Worm (Caenorhabditis elegans) whole organism, dauer: ENCODE data around the gene F22F4.9.

Experiments
- unc-62 ChIP-seq: sonication (generic microtip); optimal IDR thresholded peaks from 2 replicates; lab custom pipeline; 2017; ENCODE audit warnings: missing biosample characterization, missing genetic modification reagents, missing genetic modification characterization

The F22F4.9 gene

DNA sequence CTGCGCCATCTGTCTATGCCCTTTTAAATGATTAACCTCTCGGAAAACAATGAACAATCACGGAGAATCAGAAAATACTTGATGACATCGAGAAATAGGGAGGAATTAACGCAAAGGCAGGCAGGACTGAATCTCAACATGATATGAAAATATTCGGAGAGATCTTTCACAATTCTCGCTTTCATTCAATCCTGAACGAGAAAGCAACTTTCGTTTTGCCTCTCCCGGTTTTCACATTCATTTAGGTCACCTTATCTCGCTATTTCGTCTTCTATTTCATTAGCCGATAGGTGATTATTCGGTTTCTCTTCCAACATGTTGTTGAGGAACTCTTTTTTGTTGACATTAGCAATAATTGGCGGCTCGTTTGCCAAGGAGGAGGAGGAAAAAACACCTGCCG, 5.0 kb upstream of the F22F4.9 start:
- TF ChIP-seq unc-62: no peak

DNA sequence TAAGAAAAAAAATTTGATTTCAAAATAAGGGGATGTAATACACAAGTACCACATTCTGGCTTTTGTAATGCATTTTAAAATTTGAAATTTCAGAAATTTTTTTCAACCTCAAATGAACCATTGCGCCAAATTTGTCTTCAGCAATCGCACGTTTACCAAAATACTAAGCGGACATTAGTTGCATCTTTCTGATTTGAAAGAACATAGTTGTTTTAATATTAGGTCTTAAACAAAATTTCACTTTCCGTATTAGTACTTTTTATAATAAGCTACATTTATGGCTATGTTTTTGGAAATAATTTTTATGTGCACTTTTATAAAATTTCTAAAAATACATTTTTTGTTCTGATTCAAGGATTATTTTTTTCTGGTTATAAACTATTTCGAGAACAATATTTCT, 4.5 kb upstream of the F22F4.9 start, which contains the start of gene sups-1:
Gene sups-1 (plus strand): TSS at position 301 of the 400 bp plus-strand sequence.
- no peak for TF ChIP-seq unc-62

DNA sequence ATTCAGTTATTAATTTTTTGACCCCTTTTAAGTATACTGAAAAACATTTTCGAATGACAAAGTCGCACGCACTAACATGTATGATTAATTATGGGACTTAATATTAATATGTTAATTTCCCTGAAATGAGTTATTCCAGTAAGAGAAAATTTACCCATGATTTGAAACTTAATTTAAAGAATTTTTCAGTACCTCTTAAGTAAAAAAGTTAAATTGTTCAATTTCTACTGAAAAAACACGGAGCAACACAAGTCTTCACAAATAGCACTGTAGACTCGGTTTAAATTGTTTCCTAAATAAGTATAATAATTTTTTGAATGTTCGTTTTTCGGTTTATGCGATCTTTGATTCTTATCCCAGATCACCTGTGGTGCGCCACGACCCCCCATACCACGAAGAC, 3.2 kb upstream of the F22F4.9 start:
- TF ChIP-seq unc-62: no peak

DNA sequence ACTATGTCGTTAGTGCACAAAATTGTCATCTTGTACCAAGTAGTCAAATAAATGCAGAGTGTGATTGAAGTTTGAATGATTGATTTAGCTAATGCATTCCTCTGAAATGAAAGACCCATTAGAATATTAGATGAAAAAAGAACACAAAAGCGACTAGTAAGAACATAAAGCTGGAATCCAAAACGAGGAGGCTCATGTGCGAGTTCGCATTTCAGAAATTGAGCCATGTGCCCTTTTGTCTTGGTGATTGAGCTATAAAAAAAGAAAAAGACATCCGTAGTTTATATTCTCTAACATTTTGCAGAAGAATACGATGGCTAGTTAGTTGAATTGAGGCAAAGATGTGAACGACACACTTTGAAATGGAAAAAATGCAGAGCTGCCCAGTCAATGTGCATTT, 2.1 kb upstream of the F22F4.9 start, which contains the start of gene F22F4.4:
Gene F22F4.4 (minus strand): TSS at position 101 of the 400 bp plus-strand sequence.
- TF ChIP-seq unc-62: no peak

ce11 chrX:5995613-5996206, 3.6 kb downstream of the F22F4.9 start, which contains the start of gene inx-3:
inx-3 (plus strand) TSS chrX:5996156.
- TF ChIP-seq unc-62: no peak

- no peak for TF ChIP-seq unc-62
These were observed 5.3 kb downstream of the F22F4.9 start for ce11 chrX:5994004-5994403.

- no peak for TF ChIP-seq unc-62
These were observed 6.5 kb downstream of the F22F4.9 start, which contains the start of gene F22F4.5 for ce11 chrX:5992770-5993169. F22F4.5 (minus strand) TSS chrX:5992870.

- TF ChIP-seq unc-62: no peak
These were observed 11.4 kb downstream of the F22F4.9 start for ce11 chrX:5987910-5988309.

- TF ChIP-seq unc-62: no peak
These were observed 13.6 kb downstream of the F22F4.9 start for ce11 chrX:5985720-5986119.

- no peak for TF ChIP-seq unc-62
These were observed 14.7 kb downstream of the F22F4.9 start, which contains the start of gene klp-13 for ce11 chrX:5984581-5985039. klp-13 (plus strand) TSS chrX:5984989.

DNA sequence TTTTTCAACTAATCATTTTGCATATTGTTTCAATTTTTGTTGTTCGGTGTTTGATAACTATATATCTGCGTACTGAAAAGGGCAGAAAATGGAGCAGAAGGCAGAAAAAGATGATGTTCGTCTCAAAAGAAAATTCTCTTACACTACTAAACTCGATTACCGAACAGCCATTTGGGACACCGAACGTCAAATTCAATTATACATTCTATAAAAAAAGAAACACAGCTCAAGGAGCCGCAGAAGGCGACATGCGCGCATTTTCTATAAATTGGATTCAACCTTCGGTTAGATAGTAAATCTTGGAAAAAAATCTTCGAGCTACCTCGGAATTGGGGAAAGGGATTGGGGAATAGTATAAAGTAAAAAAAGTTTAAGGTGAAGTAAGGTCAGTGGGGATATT, 16.0 kb downstream of the F22F4.9 start:
- TF ChIP-seq unc-62: no peak

- TF ChIP-seq unc-62: no peak
These were observed 16.5 kb downstream of the F22F4.9 start for ce11 chrX:5982799-5983198.

DNA sequence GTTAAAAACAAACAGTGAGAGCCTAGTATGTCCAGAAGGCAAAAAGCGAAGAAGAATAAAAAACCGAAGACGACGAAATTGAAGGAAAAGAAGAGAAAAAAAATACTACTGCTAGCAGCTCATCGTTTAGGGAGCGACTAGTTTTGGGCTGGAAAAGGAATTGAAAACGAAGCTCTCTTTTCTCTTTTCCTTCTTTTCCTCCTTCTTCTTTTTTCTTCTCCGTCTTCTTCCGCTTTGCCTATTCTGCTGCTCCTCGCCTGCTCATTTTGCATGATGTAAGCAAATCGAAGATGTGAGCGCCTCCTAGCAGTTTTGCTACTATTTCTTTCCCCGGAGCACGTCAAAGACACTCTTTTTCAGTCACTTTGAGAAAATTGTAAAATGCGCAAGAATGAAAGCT, 17.6 kb downstream of the F22F4.9 start:
- no peak for TF ChIP-seq unc-62

DNA sequence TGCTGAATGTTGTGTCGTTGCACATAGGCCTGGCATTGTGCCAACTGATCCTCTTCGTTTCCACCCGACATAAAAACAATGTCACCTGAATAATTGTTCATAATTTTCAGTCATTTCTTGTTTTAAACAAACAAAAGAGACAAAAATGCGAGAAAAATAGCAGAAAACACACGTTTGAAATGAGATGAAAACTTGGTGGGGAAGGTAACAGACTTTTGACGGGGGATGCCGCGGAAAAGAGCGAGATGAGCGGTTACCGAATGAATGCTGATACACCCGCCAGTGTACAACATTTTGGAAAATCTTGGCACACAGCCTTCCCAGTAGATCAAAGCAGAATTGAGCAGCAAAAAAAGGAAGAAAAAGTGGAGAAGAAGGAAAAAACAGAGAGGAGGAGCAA, 21.6 kb downstream of the F22F4.9 start, which contains the start of gene kin-2:
Gene kin-2 (minus strand): TSS at position 101 of the 400 bp plus-strand sequence.
- TF ChIP-seq unc-62: no peak

ce11 chrX:5976206-5976960, 22.9 kb downstream of the F22F4.9 start:
- TF ChIP-seq unc-62: no peak

DNA sequence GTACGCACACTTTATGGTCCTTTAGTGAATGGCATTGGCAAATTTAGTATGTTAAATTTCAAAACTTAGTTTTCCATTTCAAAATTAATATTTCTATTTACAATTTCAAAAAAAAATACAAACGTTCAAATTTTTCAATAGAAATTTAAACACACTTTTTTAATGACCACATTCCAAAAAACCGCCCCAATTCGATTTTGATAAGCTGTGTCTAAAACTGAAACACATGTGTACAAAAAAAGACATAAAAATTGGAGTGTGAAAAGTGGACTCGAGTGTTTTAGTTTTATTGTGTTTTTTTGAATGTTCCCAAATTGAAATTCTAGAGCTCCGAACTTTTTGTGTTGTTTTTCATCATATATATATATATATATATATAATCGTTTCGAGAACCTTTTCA, 23.6 kb downstream of the F22F4.9 start:
- no peak for TF ChIP-seq unc-62

DNA sequence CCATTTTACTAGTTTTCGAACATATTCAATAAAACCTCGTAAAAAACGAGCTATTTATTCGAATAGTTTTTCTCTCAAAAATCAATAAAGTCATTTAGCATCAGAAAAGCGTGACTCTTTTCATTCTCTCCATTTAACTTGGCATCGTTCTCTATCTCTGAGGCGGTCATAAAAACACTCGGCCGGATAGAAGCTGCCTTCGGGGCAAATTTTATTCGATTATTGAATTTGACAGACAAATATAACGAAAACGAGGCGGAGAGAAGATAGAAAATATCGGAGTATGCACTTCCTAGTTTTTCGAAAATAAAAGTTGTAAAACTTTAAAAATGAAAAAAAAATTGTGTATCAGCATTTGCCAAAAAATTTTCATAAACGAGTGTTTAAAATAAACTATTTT, 24.1 kb downstream of the F22F4.9 start:
- TF ChIP-seq unc-62: no peak

ce11 chrX:5972212-5972611, 27.1 kb downstream of the F22F4.9 start:
- TF ChIP-seq unc-62: no peak
